Worm (Caenorhabditis elegans) whole organism, L4 larva: ENCODE results near the gene col-181.

ENCODE experiments used
- Y5F2A.4 ChIP-seq: fragments of 200-800 bp; sonication (Bioruptor generic); optimal IDR thresholded peaks from 2 replicates; lab custom pipeline; 2018; ENCODE audit warnings: mild to moderate bottlenecking, missing genetic modification characterization, missing compliant biosample characterization
- ces-1 ChIP-seq: fragments of 150-350 bp; sonication (generic microtip); optimal IDR thresholded peaks from 4 replicates; lab custom pipeline; 2014; ENCODE audit warnings: missing biosample characterization, missing genetic modification reagents, missing genetic modification characterization
- daf-12 ChIP-seq: fragments of 150-350 bp; optimal IDR thresholded peaks from 2 replicates; lab custom pipeline; 2014; ENCODE audit warnings: missing biosample characterization, missing genetic modification reagents, missing genetic modification characterization
- dmd-8 ChIP-seq: fragments of 200-800 bp; sonication (Bioruptor generic); IDR thresholded peaks from 2 replicates; pipeline ENCODE4 v1.3.6; 2022; ENCODE audit warnings: missing genetic modification characterization, missing compliant biosample characterization
- dpl-1 ChIP-seq: fragments of 150-350 bp; optimal IDR thresholded peaks from 2 replicates; lab custom pipeline; 2014; ENCODE audit warnings: missing biosample characterization, missing genetic modification reagents, missing genetic modification characterization
- hlh-30 ChIP-seq: sonication (generic microtip); optimal IDR thresholded peaks from 2 replicates; lab custom pipeline; 2017; ENCODE audit warnings: antibody characterized with exemption, mild to moderate bottlenecking, missing genetic modification characterization, missing compliant biosample characterization; ENCODE audit not compliant: insufficient read depth
- nhr-6 ChIP-seq: fragments of 150-350 bp; optimal IDR thresholded peaks from 2 replicates; lab custom pipeline; 2014; ENCODE audit warnings: missing biosample characterization, missing genetic modification characterization
- php-3 ChIP-seq: fragments of 200-800 bp; sonication (Bioruptor generic); IDR thresholded peaks from 2 replicates; pipeline ENCODE4 v1.3.6; 2022; ENCODE audit warnings: missing genetic modification reagents, missing genetic modification characterization, missing compliant biosample characterization
- saeg-2 ChIP-seq: fragments of 200-800 bp; sonication (Bioruptor generic); IDR thresholded peaks from 2 replicates; pipeline ENCODE4 v1.3.6; 2022; ENCODE audit warnings: missing genetic modification reagents, missing genetic modification characterization, missing compliant biosample characterization
- unc-39 ChIP-seq: sonication (generic microtip); optimal IDR thresholded peaks from 2 replicates; lab custom pipeline; 2017; ENCODE audit warnings: missing biosample characterization, missing genetic modification characterization
- ztf-7 ChIP-seq: fragments of 150-350 bp; optimal IDR thresholded peaks from 2 replicates; lab custom pipeline; 2014; ENCODE audit warnings: missing biosample characterization, missing genetic modification characterization

- TF ChIP-seq dmd-8 (GFP tag; lab: Robert Waterston, UW) (no peak), saeg-2 (no peak), php-3 (GFP tag; lab: Robert Waterston, UW) (no peak), dpl-1 (GFP tag; lab: Kevin White, UChicago) (no peak), ztf-7 (tag; lab: Kevin White, UChicago) (no peak), nhr-6 (tag; lab: Kevin White, UChicago) (no peak), unc-39 (tag; lab: Kevin White, UChicago) (no peak), Y5F2A.4 (GFP tag; lab: Kevin White, UChicago) (no peak), hlh-30 (tag; lab: Kevin White, UChicago) (peak; percentile 24), daf-12 (tag; lab: Kevin White, UChicago) (no peak), ces-1 (no peak)
These were observed 41.8 kb downstream of the col-181 start, which contains the start of gene pycr-1 for ce11 chrX:12146453-12147085.
